Worm (Caenorhabditis elegans): ENCODE results near the gene T26E4.2.

DNA sequence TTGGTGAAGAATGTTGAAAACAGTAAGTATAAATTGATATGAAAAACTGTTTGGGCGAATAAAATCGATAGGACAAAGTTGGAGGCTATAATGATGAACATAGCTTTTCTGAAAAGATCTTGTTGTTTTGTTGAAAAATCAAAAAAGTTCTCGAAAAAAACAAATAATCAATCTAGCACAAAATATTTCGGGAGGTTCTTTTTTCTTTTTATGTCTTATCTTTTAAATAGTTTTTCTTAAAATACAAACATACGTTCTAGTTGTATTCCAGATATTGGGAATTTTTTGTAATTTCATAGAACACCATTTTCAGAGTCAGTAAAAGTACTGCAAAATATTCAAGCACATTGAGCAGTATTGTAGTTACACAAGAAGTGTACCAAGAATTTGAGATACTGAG, 48.7 kb downstream of the T26E4.2 start, which contains the start of gene srbc-55:
- TF ChIP-seq nhr-12 (tag; optimal IDR thresholded peaks at IDR 0.05) (no peak), ztf-11 (tag; optimal IDR thresholded peaks at IDR 0.05) (no peak), unc-62 (GFP tag; optimal IDR thresholded peaks at IDR 0.05) (no peak), lin-39 (tag; optimal IDR thresholded peaks at IDR 0.05) (no peak), sea-2 (GFP tag; optimal IDR thresholded peaks at IDR 0.05) (no peak), jun-1 (tag; optimal IDR thresholded peaks at IDR 0.05) (no peak), nhr-77 (tag; optimal IDR thresholded peaks at IDR 0.05) (no peak)
